Worm (Caenorhabditis elegans) whole organism, L4/young adult: Measurements from ENCODE around the gene tofu-6.

Experiments used
- dao-5 ChIP-seq: sonication (generic microtip); optimal IDR thresholded peaks from 2 replicates; lab custom pipeline; 2016; ENCODE audit warnings: missing genotype, missing genetic modification characterization, moderate library complexity, missing compliant biosample characterization
- him-1 ChIP-seq: sonication (generic microtip); optimal IDR thresholded peaks from 2 replicates; lab custom pipeline; 2016; ENCODE audit warnings: missing genotype, missing genetic modification reagents, missing genetic modification characterization, missing compliant biosample characterization

- TF ChIP-seq dao-5 (tag; lab: Kevin White, UChicago) (no peak), him-1 (tag; lab: Kevin White, UChicago) (no peak)
Observed at ce11 chrII:5379614-5380077, 41.4 kb upstream of the tofu-6 start, which contains the start of gene pkc-3.
